Fruit fly (Drosophila melanogaster) ovary, adult (tissue): ENCODE data around the gene CG33521.

Source experiments
- CG17801 ChIP-seq: fragments of 200-800 bp; optimal IDR thresholded peaks from 2 replicates; lab custom pipeline; 2019; ENCODE audit warnings: missing biosample characterization, mild to moderate bottlenecking, missing genetic modification characterization, moderate library complexity; ENCODE audit not compliant: partially characterized antibody

The CG33521 gene

dm6 chr4:1185468-1185867, at the start of gene CG33521:
TSS of gene CG33521 (plus strand) at chr4:1185768.
- TF ChIP-seq CG17801, result no peak

- no peak for TF ChIP-seq CG17801
Measured at dm6 chr4:1144715-1145114, 40.9 kb upstream of the CG33521 start.

- TF ChIP-seq CG17801, result no peak
Measured at dm6 chr4:1146456-1146855, 39.1 kb upstream of the CG33521 start.

dm6 chr4:1147166-1147565, 38.4 kb upstream of the CG33521 start, which contains the start of gene Kif3C:
TSS of gene Kif3C (plus strand) at chr4:1147466.
- TF ChIP-seq CG17801, result no peak

dm6 chr4:1147966-1148541, 37.5 kb upstream of the CG33521 start:
- no peak for TF ChIP-seq CG17801

dm6 chr4:1156278-1156677, 29.3 kb upstream of the CG33521 start:
- TF ChIP-seq CG17801, result no peak

- no peak for TF ChIP-seq CG17801
Measured at dm6 chr4:1162058-1162457, 23.5 kb upstream of the CG33521 start, which contains the start of gene CG32017. TSS of gene CG32017 (minus strand) at chr4:1162158.

dm6 chr4:1175156-1175555, 10.4 kb upstream of the CG33521 start:
- no peak for TF ChIP-seq CG17801

- no peak for TF ChIP-seq CG17801
Measured at dm6 chr4:1181591-1182125, 3.9 kb upstream of the CG33521 start, which contains the start of gene pho. TSS of gene pho (minus strand) at chr4:1181628.

dm6 chr4:1182809-1183208, 2.8 kb upstream of the CG33521 start:
- no peak for TF ChIP-seq CG17801

- no peak for TF ChIP-seq CG17801
Measured at dm6 chr4:1186828-1187227, 1.3 kb downstream of the CG33521 start.

dm6 chr4:1191630-1192029, 6.1 kb downstream of the CG33521 start:
- no peak for TF ChIP-seq CG17801

- peak; percentile 42 for TF ChIP-seq CG17801
Measured at dm6 chr4:1196653-1197161, 11.1 kb downstream of the CG33521 start, which contains the start of gene PIP4K. TSS of gene PIP4K (minus strand) at chr4:1196848.

dm6 chr4:1198599-1198998, 13.0 kb downstream of the CG33521 start, which contains the start of gene Mitf:
TSS of gene Mitf (plus strand) at chr4:1198852.
- no peak for TF ChIP-seq CG17801

dm6 chr4:1199178-1199577, 13.6 kb downstream of the CG33521 start:
- peak; percentile 23 for TF ChIP-seq CG17801

dm6 chr4:1218723-1219398, 33.3 kb downstream of the CG33521 start:
- no peak for TF ChIP-seq CG17801

dm6 chr4:1224232-1224631, 38.7 kb downstream of the CG33521 start:
- TF ChIP-seq CG17801, result no peak

dm6 chr4:1225185-1225584, 39.6 kb downstream of the CG33521 start:
- no peak for TF ChIP-seq CG17801
